Worm (Caenorhabditis elegans) whole organism, L4/young adult: ENCODE measurements around the gene C01G5.4.

Experiments used
- W03F9.2 ChIP-seq: fragments of 150-350 bp; optimal IDR thresholded peaks from 2 replicates; lab custom pipeline; 2014; ENCODE audit warnings: missing biosample characterization, missing genetic modification characterization
- dao-5 ChIP-seq: sonication (generic microtip); optimal IDR thresholded peaks from 2 replicates; lab custom pipeline; 2016; ENCODE audit warnings: missing genotype, missing genetic modification characterization, moderate library complexity, missing compliant biosample characterization
- him-1 ChIP-seq: sonication (generic microtip); optimal IDR thresholded peaks from 2 replicates; lab custom pipeline; 2016; ENCODE audit warnings: missing genotype, missing genetic modification reagents, missing genetic modification characterization, missing compliant biosample characterization

The C01G5.4 gene

ce11 chrIV:6531450-6531849 lies at the start of gene C01G5.4:
Gene C01G5.4 (plus strand): TSS chrIV:6531750.
- TF ChIP-seq W03F9.2 (tag; lab: Kevin White, UChicago) (no peak), him-1 (tag; lab: Kevin White, UChicago) (no peak), dao-5 (no peak)

- TF ChIP-seq W03F9.2 (tag; lab: Kevin White, UChicago): no peak
- no peak for TF ChIP-seq him-1 (tag; lab: Kevin White, UChicago)
- no peak for TF ChIP-seq dao-5
Observed at ce11 chrIV:6487047-6487446, 44.5 kb upstream of the C01G5.4 start, which contains the start of gene Y73B6BL.37. Gene Y73B6BL.37 (plus strand): TSS chrIV:6487347.

ce11 chrIV:6491915-6492314 lies 39.6 kb upstream of the C01G5.4 start:
- no peak for TF ChIP-seq dao-5
- TF ChIP-seq him-1 (tag; lab: Kevin White, UChicago): no peak
- TF ChIP-seq W03F9.2 (tag; lab: Kevin White, UChicago): no peak

- TF ChIP-seq him-1 (tag; lab: Kevin White, UChicago) (no peak), dao-5 (no peak), W03F9.2 (tag; lab: Kevin White, UChicago) (no peak)
Observed at ce11 chrIV:6493299-6493698, 38.3 kb upstream of the C01G5.4 start, which contains the start of gene Y73B6BL.44. Gene Y73B6BL.44 (plus strand): TSS chrIV:6493599.

ce11 chrIV:6496103-6496502 lies 35.4 kb upstream of the C01G5.4 start:
- TF ChIP-seq dao-5: no peak
- TF ChIP-seq W03F9.2 (tag; lab: Kevin White, UChicago): no peak
- TF ChIP-seq him-1 (tag; lab: Kevin White, UChicago): no peak

ce11 chrIV:6500433-6500832 lies 31.1 kb upstream of the C01G5.4 start:
- TF ChIP-seq W03F9.2 (tag; lab: Kevin White, UChicago) (no peak), dao-5 (no peak), him-1 (tag; lab: Kevin White, UChicago) (no peak)

- TF ChIP-seq dao-5: no peak
- no peak for TF ChIP-seq W03F9.2 (tag; lab: Kevin White, UChicago)
- no peak for TF ChIP-seq him-1 (tag; lab: Kevin White, UChicago)
Observed at ce11 chrIV:6500843-6501242, 30.7 kb upstream of the C01G5.4 start.

ce11 chrIV:6502725-6503124 lies 28.8 kb upstream of the C01G5.4 start:
- TF ChIP-seq W03F9.2 (tag; lab: Kevin White, UChicago) (no peak), him-1 (tag; lab: Kevin White, UChicago) (no peak), dao-5 (no peak)

- TF ChIP-seq W03F9.2 (tag; lab: Kevin White, UChicago): no peak
- TF ChIP-seq dao-5: no peak
- no peak for TF ChIP-seq him-1 (tag; lab: Kevin White, UChicago)
Observed at ce11 chrIV:6506424-6506823, 25.1 kb upstream of the C01G5.4 start, which contains the start of gene pqn-89. Gene pqn-89 (plus strand): TSS chrIV:6506724.

ce11 chrIV:6511767-6512166 lies 19.8 kb upstream of the C01G5.4 start:
- TF ChIP-seq dao-5 (no peak), him-1 (tag; lab: Kevin White, UChicago) (no peak), W03F9.2 (tag; lab: Kevin White, UChicago) (no peak)

ce11 chrIV:6514700-6515099 lies 16.9 kb upstream of the C01G5.4 start:
- TF ChIP-seq him-1 (tag; lab: Kevin White, UChicago) (no peak), W03F9.2 (tag; lab: Kevin White, UChicago) (no peak), dao-5 (no peak)

- TF ChIP-seq W03F9.2 (tag; lab: Kevin White, UChicago): no peak
- no peak for TF ChIP-seq dao-5
- TF ChIP-seq him-1 (tag; lab: Kevin White, UChicago): no peak
Observed at ce11 chrIV:6517859-6518258, 13.7 kb upstream of the C01G5.4 start, which contains the start of gene C01G5.7. Gene C01G5.7 (plus strand): TSS chrIV:6518159.

ce11 chrIV:6519593-6519992 lies 12.0 kb upstream of the C01G5.4 start, which contains the start of gene C01G5.9:
Gene C01G5.9 (plus strand): TSS chrIV:6519893.
- TF ChIP-seq dao-5 (no peak), him-1 (tag; lab: Kevin White, UChicago) (no peak), W03F9.2 (tag; lab: Kevin White, UChicago) (no peak)

- no peak for TF ChIP-seq him-1 (tag; lab: Kevin White, UChicago)
- peak; percentile 0 for TF ChIP-seq W03F9.2 (tag; lab: Kevin White, UChicago)
Observed at ce11 chrIV:6522305-6522917, 9.1 kb upstream of the C01G5.4 start, which contains the start of gene ddi-1. Gene ddi-1 (plus strand): TSS chrIV:6522867.

- TF ChIP-seq dao-5 (no peak), him-1 (tag; lab: Kevin White, UChicago) (no peak), W03F9.2 (tag; lab: Kevin White, UChicago) (no peak)
Observed at ce11 chrIV:6523773-6524172, 7.8 kb upstream of the C01G5.4 start.
